Fruit fly (Drosophila melanogaster) whole organism, embryonic: ENCODE measurements around the gene miple1.

Experiments used
- ATbp ChIP-seq: fragments of 200-800 bp; sonication (Bioruptor generic); optimal IDR thresholded peaks from 2 replicates; lab custom pipeline; 2017; ENCODE audit warnings: missing biosample characterization, mild to moderate bottlenecking, missing genetic modification characterization, missing genetic modification reagents
- Adf1 ChIP-seq: fragments of 200-800 bp; sonication (Bioruptor generic); IDR thresholded peaks from 2 replicates; pipeline ENCODE4 v1.3.6; 2022; ENCODE audit warnings: missing biosample characterization, missing genetic modification characterization
- Antp ChIP-seq: fragments of 200-800 bp; sonication (Bioruptor generic); optimal IDR thresholded peaks from 3 replicates; lab custom pipeline; 2016; ENCODE audit warnings: missing biosample characterization, missing genetic modification characterization
- CG10959 ChIP-seq: fragments of 200-800 bp; sonication (Bioruptor generic); IDR thresholded peaks from 2 replicates; pipeline ENCODE4 v1.3.6; 2022; ENCODE audit warnings: missing biosample characterization, missing genetic modification characterization
- CG10979 ChIP-seq: fragments of 200-800 bp; sonication (Bioruptor generic); optimal IDR thresholded peaks from 2 replicates; lab custom pipeline; 2018; ENCODE audit warnings: missing biosample characterization, mild to moderate bottlenecking, missing genetic modification characterization, moderate library complexity
- CG12769 ChIP-seq: fragments of 200-800 bp; sonication (Bioruptor generic); optimal IDR thresholded peaks from 2 replicates; lab custom pipeline; 2019; ENCODE audit warnings: missing biosample characterization, mild to moderate bottlenecking, missing genetic modification characterization, moderate library complexity
- CG15601 ChIP-seq: fragments of 200-800 bp; sonication (Bioruptor generic); optimal IDR thresholded peaks from 3 replicates; lab custom pipeline; 2019; ENCODE audit warnings: missing biosample characterization, mild to moderate bottlenecking, missing genetic modification characterization, moderate library complexity
- CG17359 ChIP-seq: fragments of 200-800 bp; sonication (Bioruptor generic); optimal IDR thresholded peaks from 3 replicates; lab custom pipeline; 2018; ENCODE audit warnings: missing biosample characterization, mild to moderate bottlenecking, missing genetic modification characterization, moderate library complexity
- CG17385 ChIP-seq: fragments of 200-800 bp; sonication (Bioruptor generic); optimal IDR thresholded peaks from 3 replicates; lab custom pipeline; 2018; ENCODE audit warnings: missing biosample characterization, mild to moderate bottlenecking, missing genetic modification characterization
- CG1832 ChIP-seq: fragments of 200-800 bp; sonication (Bioruptor generic); optimal IDR thresholded peaks from 2 replicates; lab custom pipeline; 2017; ENCODE audit warnings: missing biosample characterization, mild to moderate bottlenecking, missing genetic modification characterization, inconsistent platforms
- CG2202 ChIP-seq: fragments of 200-800 bp; sonication (Bioruptor generic); optimal IDR thresholded peaks from 2 replicates; lab custom pipeline; 2018; ENCODE audit warnings: missing biosample characterization, mild to moderate bottlenecking, missing genetic modification characterization
- CG2712 ChIP-seq: fragments of 200-800 bp; optimal IDR thresholded peaks from 3 replicates; lab custom pipeline; 2019; ENCODE audit warnings: missing biosample characterization, mild to moderate bottlenecking, missing genetic modification characterization, moderate library complexity
- CG31224 ChIP-seq: fragments of 200-800 bp; sonication (Bioruptor generic); IDR thresholded peaks from 2 replicates; pipeline ENCODE4 v1.3.6; 2022; ENCODE audit warnings: missing biosample characterization, missing genetic modification characterization
- CG3995 ChIP-seq: fragments of 200-800 bp; sonication (Bioruptor generic); optimal IDR thresholded peaks from 3 replicates; lab custom pipeline; 2016; ENCODE audit warnings: missing biosample characterization, missing genetic modification characterization
- CG4328 ChIP-seq: fragments of 200-800 bp; sonication (Bioruptor generic); optimal IDR thresholded peaks from 3 replicates; lab custom pipeline; 2017; ENCODE audit warnings: missing biosample characterization, missing genetic modification reagents, missing genetic modification characterization
- CG6791 ChIP-seq: fragments of 200-800 bp; sonication (Bioruptor generic); IDR thresholded peaks from 3 replicates; pipeline ENCODE4 v1.3.6; 2022; ENCODE audit warnings: missing biosample characterization, missing genetic modification characterization; ENCODE audit not compliant: partially characterized antibody
- CG8478 ChIP-seq: fragments of >200 bp; optimal IDR thresholded peaks from 2 replicates; lab custom pipeline; 2018
- CoRest ChIP-seq: fragments of 200-800 bp; sonication (Bioruptor generic); optimal IDR thresholded peaks from 3 replicates; lab custom pipeline; 2018; ENCODE audit warnings: missing biosample characterization, mild to moderate bottlenecking, missing genetic modification characterization, moderate library complexity
- Dp ChIP-seq: fragments of 200-800 bp; sonication (Bioruptor generic); optimal IDR thresholded peaks from 2 replicates; lab custom pipeline; 2018; ENCODE audit warnings: missing biosample characterization, mild to moderate bottlenecking, missing genetic modification characterization, moderate library complexity
- Dref ChIP-seq: fragments of 200-800 bp; sonication (Bioruptor generic); IDR thresholded peaks from 2 replicates; pipeline ENCODE4 v1.3.6; 2022; ENCODE audit warnings: missing biosample characterization, missing genetic modification characterization
- Fer2 ChIP-seq: fragments of 200-800 bp; sonication (Bioruptor generic); optimal IDR thresholded peaks from 2 replicates; lab custom pipeline; 2018; ENCODE audit warnings: missing biosample characterization, mild to moderate bottlenecking, missing genetic modification characterization, moderate library complexity
- HLH3B ChIP-seq: fragments of 200-800 bp; sonication (Bioruptor generic); IDR thresholded peaks from 2 replicates; pipeline ENCODE4 v1.3.6; 2022; ENCODE audit warnings: missing biosample characterization, missing genetic modification characterization
- Lim3 ChIP-seq: fragments of 200-800 bp; sonication (Bioruptor generic); IDR thresholded peaks from 2 replicates; pipeline ENCODE4 v1.3.6; 2022; ENCODE audit warnings: missing biosample characterization, missing genetic modification characterization
- MTF-1 ChIP-seq: fragments of 200-800 bp; sonication (Bioruptor generic); optimal IDR thresholded peaks from 2 replicates; lab custom pipeline; 2018; ENCODE audit warnings: missing biosample characterization, mild to moderate bottlenecking, missing genetic modification characterization, borderline replicate concordance
- Mes4 ChIP-seq: fragments of 200-800 bp; sonication (Bioruptor generic); optimal IDR thresholded peaks from 2 replicates; lab custom pipeline; 2016; ENCODE audit warnings: missing biosample characterization, missing genetic modification characterization
- Myb ChIP-seq: fragments of 200-800 bp; sonication (Bioruptor generic); optimal IDR thresholded peaks from 2 replicates; lab custom pipeline; 2016; ENCODE audit warnings: missing biosample characterization, missing genetic modification characterization
- Neu2 ChIP-seq: fragments of 200-800 bp; sonication (Bioruptor generic); optimal IDR thresholded peaks from 3 replicates; lab custom pipeline; 2016; ENCODE audit warnings: missing biosample characterization, missing genetic modification characterization, borderline replicate concordance
- Nf-YA ChIP-seq: fragments of 200-800 bp; sonication (Bioruptor generic); IDR thresholded peaks from 2 replicates; pipeline ENCODE4 v1.3.6; 2022; ENCODE audit warnings: missing biosample characterization, missing genetic modification characterization
- Poxn ChIP-seq: fragments of 200-800 bp; sonication (Bioruptor generic); IDR thresholded peaks from 2 replicates; pipeline ENCODE4 v1.3.6; 2022; ENCODE audit warnings: missing biosample characterization, missing genetic modification characterization
- Side ChIP-seq: fragments of 200-800 bp; sonication (Bioruptor generic); optimal IDR thresholded peaks from 2 replicates; lab custom pipeline; 2016; ENCODE audit warnings: missing biosample characterization, missing genetic modification characterization
- YL-1 ChIP-seq: fragments of 200-800 bp; sonication (Bioruptor generic); optimal IDR thresholded peaks from 3 replicates; lab custom pipeline; 2017; ENCODE audit warnings: missing biosample characterization, mild to moderate bottlenecking, missing genetic modification characterization
- ab ChIP-seq: fragments of 200-800 bp; sonication (Bioruptor generic); optimal IDR thresholded peaks from 2 replicates; lab custom pipeline; 2016; ENCODE audit warnings: missing biosample characterization, missing genetic modification characterization
- danr ChIP-seq: fragments of 200-800 bp; sonication (Bioruptor generic); IDR thresholded peaks from 2 replicates; pipeline ENCODE4 v1.3.6; 2022; ENCODE audit warnings: missing biosample characterization, missing genetic modification characterization
- dysf ChIP-seq: fragments of 200-800 bp; sonication (Bioruptor generic); IDR thresholded peaks from 3 replicates; pipeline ENCODE4 v1.3.6; 2022; ENCODE audit warnings: missing biosample characterization, missing genetic modification characterization
- ewg ChIP-seq: fragments of 200-800 bp; sonication (Bioruptor generic); optimal IDR thresholded peaks from 3 replicates; lab custom pipeline; 2017; ENCODE audit warnings: mild to moderate bottlenecking, missing biosample characterization, missing genetic modification reagents, missing genetic modification characterization
- exex ChIP-seq: fragments of 200-800 bp; sonication (Bioruptor generic); optimal IDR thresholded peaks from 4 replicates; lab custom pipeline; 2018; ENCODE audit warnings: missing biosample characterization, mild to moderate bottlenecking, missing genetic modification characterization, moderate library complexity
- gsb ChIP-seq: fragments of 200-800 bp; sonication (Bioruptor generic); IDR thresholded peaks from 2 replicates; pipeline ENCODE4 v1.3.6; 2022; ENCODE audit warnings: missing biosample characterization, missing genetic modification characterization
- gt ChIP-seq: fragments of 200-800 bp; sonication (Bioruptor generic); IDR thresholded peaks from 2 replicates; pipeline ENCODE4 v1.3.6; 2022; ENCODE audit warnings: missing biosample characterization, missing genetic modification characterization
- her ChIP-seq: fragments of 200-800 bp; sonication (Bioruptor generic); optimal IDR thresholded peaks from 2 replicates; lab custom pipeline; 2016; ENCODE audit warnings: missing biosample characterization, missing genetic modification characterization
- ind ChIP-seq: fragments of 200-800 bp; sonication (Bioruptor generic); optimal IDR thresholded peaks from 3 replicates; lab custom pipeline; 2016; ENCODE audit warnings: missing biosample characterization, missing genetic modification characterization
- lov ChIP-seq, 2 experiments: fragments of 200-800 bp in 1 of 2; fragments of >200 bp in 1 of 2; sonication (Bioruptor generic) in 1 of 2; IDR thresholded peaks in 1 of 2; optimal IDR thresholded peaks in 1 of 2; 2 replicates in 1 of 2; 3 replicates in 1 of 2; pipeline versions ENCODE4 v1.3.6 to Lab custom; 2017 to 2022; ENCODE audit warnings: missing biosample characterization in 1 of 2, missing genetic modification characterization in 1 of 2
- mirr ChIP-seq: fragments of 200-800 bp; sonication (Bioruptor generic); optimal IDR thresholded peaks from 3 replicates; lab custom pipeline; 2018; ENCODE audit warnings: missing biosample characterization, mild to moderate bottlenecking, missing genetic modification characterization
- pita ChIP-seq: fragments of 200-800 bp; sonication (Bioruptor generic); optimal IDR thresholded peaks from 2 replicates; lab custom pipeline; 2017; ENCODE audit warnings: missing biosample characterization, mild to moderate bottlenecking, missing genetic modification characterization
- sens-2 ChIP-seq: fragments of 200-800 bp; sonication (Bioruptor generic); IDR thresholded peaks from 2 replicates; pipeline ENCODE4 v1.3.6; 2022; ENCODE audit warnings: missing biosample characterization, missing genetic modification characterization
- sima ChIP-seq: fragments of 200-800 bp; sonication (Bioruptor generic); optimal IDR thresholded peaks from 2 replicates; lab custom pipeline; 2016; ENCODE audit warnings: missing biosample characterization, missing genetic modification characterization
- tgo ChIP-seq: fragments of 200-800 bp; sonication (Bioruptor generic); IDR thresholded peaks from 3 replicates; pipeline ENCODE4 v1.3.6; 2022; ENCODE audit warnings: missing biosample characterization, missing genetic modification characterization
- tna ChIP-seq: fragments of 200-800 bp; sonication (Bioruptor generic); IDR thresholded peaks from 2 replicates; pipeline ENCODE4 v1.3.6; 2022; ENCODE audit warnings: missing biosample characterization, missing genetic modification characterization; ENCODE audit not compliant: partially characterized antibody
- toy ChIP-seq: fragments of 200-800 bp; sonication (Bioruptor generic); IDR thresholded peaks from 2 replicates; pipeline ENCODE4 v1.3.6; 2022; ENCODE audit warnings: missing biosample characterization, missing genetic modification characterization

The miple1 gene

dm6 chr3L:223019-223902 lies 43.8 kb upstream of the miple1 start, which contains the start of the genes pyx and CG33229 (continued):
- TF ChIP-seq gt (GFP tag; lab: Robert Waterston, UW) (no peak; the same call in 1 of the 2 replicates), ab (peak; percentile 75), CG2202 (tag; lab: Kevin White, UChicago) (peak; percentile 12), Fer2 (tag; lab: Kevin White, UChicago) (peak; percentile 76), Poxn (GFP tag; lab: Robert Waterston, UW) (peak; percentile 40; the same call in 1 of the 2 replicates), HLH3B (peak; percentile 77; the same call in 1 of the 2 replicates), Antp (peak; percentile 80), CG15601 (tag; lab: Kevin White, UChicago) (peak; percentile 70), CG17359 (tag; lab: Kevin White, UChicago) (peak; percentile 78), dysf (GFP tag; lab: Robert Waterston, UW) (peak; percentile 91), danr (GFP tag; lab: Robert Waterston, UW) (peak; percentile 73), sens-2 (GFP tag; lab: Robert Waterston, UW) (peak; percentile 60), CG6791 (GFP tag; lab: Robert Waterston, UW) (peak; percentile 34; the same call in 1 of the 3 replicates), CG1832 (GFP tag; lab: Kevin White, UChicago) (no peak), YL-1 (GFP tag; lab: Kevin White, UChicago) (no peak), Myb (GFP tag; lab: Kevin White, UChicago) (peak; percentile 59), lov (optimal IDR thresholded peaks at IDR 0.05; lab: Kevin White, UChicago) (no peak), lov (GFP tag; IDR thresholded peaks at IDR 0.05; lab: Robert Waterston, UW) (no peak), ATbp (peak; percentile 57), MTF-1 (GFP tag; lab: Kevin White, UChicago) (no peak), sima (GFP tag; lab: Kevin White, UChicago) (peak; percentile 41), ind (GFP tag; lab: Kevin White, UChicago) (peak; percentile 89), ewg (GFP tag; lab: Kevin White, UChicago) (peak; percentile 66), CG2712 (tag; lab: Kevin White, UChicago) (peak; percentile 88), gsb (GFP tag; lab: Robert Waterston, UW) (peak; percentile 75), CG3995 (peak; percentile 43), mirr (GFP tag; lab: Kevin White, UChicago) (peak; percentile 64), Nf-YA (no peak; the same call in 1 of the 2 replicates), CoRest (peak; percentile 94), tna (GFP tag; lab: Robert Waterston, UW) (no peak; the same call in 1 of the 2 replicates), Mes4 (GFP tag; lab: Kevin White, UChicago) (peak; percentile 57), CG10979 (tag; lab: Kevin White, UChicago) (peak; percentile 73), Dp (GFP tag; lab: Kevin White, UChicago) (peak; percentile 91), Neu2 (GFP tag; lab: Kevin White, UChicago) (peak; percentile 5), Side (peak; percentile 57), toy (peak; percentile 55; the same call in 1 of the 2 replicates), CG17385 (GFP tag; lab: Kevin White, UChicago) (peak; percentile 68), exex (peak; percentile 60), pita (GFP tag; lab: Kevin White, UChicago) (no peak), CG10959 (GFP tag; lab: Robert Waterston, UW) (0 out of 2 replicates have a peak, but pooled peaks have one; percentile 21), her (GFP tag; lab: Kevin White, UChicago) (peak; percentile 28), tgo (GFP tag; lab: Robert Waterston, UW) (peak; percentile 86), Lim3 (GFP tag; lab: Robert Waterston, UW) (no peak; the same call in 1 of the 2 replicates), CG12769 (peak; percentile 80), Dref (peak; percentile 34), CG4328 (GFP tag; lab: Kevin White, UChicago) (peak; percentile 77), Adf1 (GFP tag; lab: Robert Waterston, UW) (no peak), CG31224 (peak; percentile 79), CG8478 (lab: Kevin White, UChicago) (no peak)
